Fruit fly (Drosophila melanogaster): Measurements from ENCODE around the gene Caf1-180.
A peak's percentile ranks its signal among the peaks of the same experiment; 100 is the strongest.

The Caf1-180 gene

DNA sequence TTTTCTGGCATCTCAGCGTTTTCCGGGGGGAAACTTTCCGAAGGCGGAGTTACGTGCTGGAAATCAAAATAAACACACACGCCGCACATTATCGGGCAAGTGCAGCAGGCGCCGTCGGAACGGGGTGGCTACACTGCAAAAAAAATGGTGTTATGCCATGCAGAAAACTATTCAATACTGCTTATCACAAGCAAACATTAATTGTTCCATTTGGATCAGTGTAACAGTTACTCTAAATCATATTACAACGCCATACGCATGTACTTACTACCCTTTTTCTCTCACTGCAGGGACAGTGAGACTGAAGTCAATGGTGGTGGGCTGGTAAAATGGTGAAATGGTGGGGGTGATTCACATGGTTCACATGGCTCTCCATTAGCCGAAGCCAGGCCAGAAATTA is 21.1 kb upstream of the Caf1-180 start (continued):
- peak; percentile 65 for TF ChIP-seq tap (tag; optimal IDR thresholded peaks at IDR 0.05)
- no peak for TF ChIP-seq CG11085 (GFP tag; IDR thresholded peaks at IDR 0.05)
- peak; percentile 91 for TF ChIP-seq Ets65A (GFP tag)
- no peak for TF ChIP-seq Drgx (GFP tag; IDR thresholded peaks at IDR 0.05)
- TF ChIP-seq NFAT (GFP tag; IDR thresholded peaks at IDR 0.05) = no peak
- peak; percentile 40; the same call in 1 of the 3 replicates for TF ChIP-seq B-H1 (GFP tag; IDR thresholded peaks at IDR 0.05)
- peak; percentile 77 for TF ChIP-seq CG16863 (GFP tag; optimal IDR thresholded peaks at IDR 0.05)
- TF ChIP-seq E2f1 (GFP tag; IDR thresholded peaks at IDR 0.05) = peak; percentile 70
- peak; percentile 71 for TF ChIP-seq CG15601 (tag; optimal IDR thresholded peaks at IDR 0.05)
- TF ChIP-seq dimm (GFP tag; IDR thresholded peaks at IDR 0.05) = peak; percentile 58
- peak; percentile 77 for TF ChIP-seq CG6254 (GFP tag; optimal IDR thresholded peaks at IDR 0.05)
- TF ChIP-seq CG10274 (GFP tag; optimal IDR thresholded peaks at IDR 0.05) = no peak
- TF ChIP-seq CG5953 (GFP tag; IDR thresholded peaks at IDR 0.05) = peak; percentile 22; the same call in 1 of the 2 replicates
- peak; percentile 74 for TF ChIP-seq Ssrp (tag; optimal IDR thresholded peaks at IDR 0.05)
- TF ChIP-seq phol (tag; optimal IDR thresholded peaks at IDR 0.05) = peak; percentile 80
- TF ChIP-seq Awh (GFP tag; IDR thresholded peaks at IDR 0.05) = peak; percentile 62; the same call in 1 of the 2 replicates
- TF ChIP-seq CG10654 (GFP tag; optimal IDR thresholded peaks at IDR 0.05) = peak; percentile 29
- TF ChIP-seq sqz (GFP tag; optimal IDR thresholded peaks at IDR 0.05) = peak; percentile 7
- TF ChIP-seq h (optimal IDR thresholded peaks at IDR 0.05) = no peak
- TF ChIP-seq pan (optimal IDR thresholded peaks at IDR 0.05) = no peak
- TF ChIP-seq pan (GFP tag; optimal IDR thresholded peaks at IDR 0.05 in 1 of 2, IDR thresholded peaks at IDR 0.05 in 1 of 2) = peak in 1 of 2 experiments; percentile 62
- TF ChIP-seq dm (GFP tag; optimal IDR thresholded peaks at IDR 0.05) = no peak
- TF ChIP-seq ap (GFP tag; IDR thresholded peaks at IDR 0.05) = peak; percentile 42; the same call in 1 of the 2 replicates
- peak; percentile 40; the same call in 1 of the 2 replicates for TF ChIP-seq Rx (GFP tag; IDR thresholded peaks at IDR 0.05)
- TF ChIP-seq esg (GFP tag; conservative IDR thresholded peaks at IDR 0.05) = peak; percentile 57
- TF ChIP-seq Dp (GFP tag; optimal IDR thresholded peaks at IDR 0.05) = no peak
- TF ChIP-seq btn (GFP tag; optimal IDR thresholded peaks at IDR 0.05) = peak; percentile 69
- TF ChIP-seq Med (GFP tag) = peak; percentile 95
- no peak for TF ChIP-seq Trl (optimal IDR thresholded peaks at IDR 0.05)
- TF ChIP-seq Trl (GFP tag; optimal IDR thresholded peaks at IDR 0.05) = peak; percentile 73
- peak; percentile 84 for TF ChIP-seq CG18262 (tag; optimal IDR thresholded peaks at IDR 0.05)
- no peak for TF ChIP-seq gfzf (GFP tag; optimal IDR thresholded peaks at IDR 0.05)
- TF ChIP-seq CG11560 (tag; IDR thresholded peaks at IDR 0.05) = peak; percentile 55; the same call in 2 of the 3 replicates
- no peak for TF ChIP-seq ham (GFP tag; IDR thresholded peaks at IDR 0.05)
- peak; percentile 49 to 78 for TF ChIP-seq chif (GFP tag; optimal IDR thresholded peaks at IDR 0.05)
- no peak; the same call in 1 of the 2 replicates for TF ChIP-seq lmd (GFP tag; IDR thresholded peaks at IDR 0.05)
- TF ChIP-seq CG1024 (GFP tag; IDR thresholded peaks at IDR 0.05) = peak; percentile 56
- TF ChIP-seq sim (GFP tag; IDR thresholded peaks at IDR 0.05) = peak; percentile 59; the same call in 1 of the 2 replicates
- TF ChIP-seq Hsf (GFP tag; optimal IDR thresholded peaks at IDR 0.05) = peak; percentile 43
- TF ChIP-seq dmrt99B (tag; optimal IDR thresholded peaks at IDR 0.05) = peak; percentile 79
- TF ChIP-seq tx (GFP tag; optimal IDR thresholded peaks at IDR 0.05) = peak; percentile 51
- TF ChIP-seq CG31224 (GFP tag; IDR thresholded peaks at IDR 0.05) = no peak
- no peak for TF ChIP-seq fd3F (GFP tag; optimal IDR thresholded peaks at IDR 0.05)
- TF ChIP-seq trem (tag; optimal IDR thresholded peaks at IDR 0.05) = peak; percentile 62
- TF ChIP-seq CG9609 (GFP tag; optimal IDR thresholded peaks at IDR 0.05) = peak; percentile 34
- peak; percentile 58 for TF ChIP-seq az2 (GFP tag; optimal IDR thresholded peaks at IDR 0.05)
- peak; percentile 62 for TF ChIP-seq danr (GFP tag; IDR thresholded peaks at IDR 0.05)
- TF ChIP-seq CG4707 (GFP tag; optimal IDR thresholded peaks at IDR 0.05) = peak; percentile 50
- TF ChIP-seq aop (GFP tag; IDR thresholded peaks at IDR 0.05) = no peak
- peak; percentile 18 for TF ChIP-seq Six4 (GFP tag; optimal IDR thresholded peaks at IDR 0.05)
- TF ChIP-seq CG9215 (GFP tag; IDR thresholded peaks at IDR 0.05) = peak; percentile 34; the same call in 1 of the 2 replicates
- TF ChIP-seq ato (GFP tag; IDR thresholded peaks at IDR 0.05; ENCODE audit: partially characterized antibody) = no peak
- peak; percentile 84 for TF ChIP-seq CG6689 (GFP tag; IDR thresholded peaks at IDR 0.05)
